Worm (Caenorhabditis elegans) whole organism, L4 larva: ENCODE data around the gene C18H7.11.
A peak's percentile ranks its signal among the peaks of the same experiment; 100 is the strongest.

ENCODE experiments used
- D1046.2 ChIP-seq: fragments of 200-800 bp; sonication (Bioruptor generic); IDR thresholded peaks from 2 replicates; pipeline ENCODE4 v1.3.6; 2022; ENCODE audit warnings: missing genetic modification characterization, missing compliant biosample characterization
- Y48G9A.11 ChIP-seq: fragments of 200-800 bp; sonication (Bioruptor generic); IDR thresholded peaks from 2 replicates; pipeline ENCODE4 v1.3.6; 2022; ENCODE audit warnings: missing genetic modification reagents, missing genetic modification characterization, missing compliant biosample characterization
- aha-1 ChIP-seq: fragments of 150-350 bp; peaks from one replicate; lab custom pipeline; 2014; ENCODE audit warnings: missing biosample characterization, missing genetic modification characterization
- ama-1 ChIP-seq: fragments of 150-350 bp; optimal IDR thresholded peaks from 2 replicates; lab custom pipeline; 2014; ENCODE audit warnings: inconsistent platforms, mixed read lengths
- attf-4 ChIP-seq: sonication (generic microtip); optimal IDR thresholded peaks from 3 replicates; lab custom pipeline; 2017; ENCODE audit warnings: missing biosample characterization, missing genetic modification characterization
- ctbp-1 ChIP-seq: fragments of 200-800 bp; sonication (Bioruptor generic); IDR thresholded peaks from 2 replicates; pipeline ENCODE4 v1.3.6; 2022; ENCODE audit warnings: missing genetic modification reagents, missing genetic modification characterization, missing compliant biosample characterization
- daf-16 ChIP-seq, 3 experiments: sonication (generic microtip); optimal IDR thresholded peaks; 2 replicates each; lab custom pipeline; 2016 to 2017; ENCODE audit warnings: missing genetic modification characterization in 3 of 3, missing genetic modification reagents in 3 of 3, mild to moderate bottlenecking in 2 of 3, missing compliant biosample characterization in 2 of 3, missing biosample characterization in 1 of 3, moderate library complexity in 1 of 3
- dmd-6 ChIP-seq: fragments of 200-800 bp; sonication (Bioruptor generic); IDR thresholded peaks from 2 replicates; pipeline ENCODE4 v1.3.6; 2022; ENCODE audit warnings: missing genetic modification reagents, missing genetic modification characterization, missing compliant biosample characterization
- dpl-1 ChIP-seq: fragments of 150-350 bp; optimal IDR thresholded peaks from 2 replicates; lab custom pipeline; 2014; ENCODE audit warnings: missing biosample characterization, missing genetic modification reagents, missing genetic modification characterization
- fkh-10 ChIP-seq: fragments of 150-350 bp; optimal IDR thresholded peaks from 2 replicates; lab custom pipeline; 2014; ENCODE audit warnings: missing biosample characterization, missing genetic modification reagents, missing genetic modification characterization
- hlh-11 ChIP-seq: fragments of 200-800 bp; sonication (Bioruptor generic); optimal IDR thresholded peaks from 2 replicates; lab custom pipeline; 2018; ENCODE audit warnings: mild to moderate bottlenecking, missing genetic modification characterization, missing compliant biosample characterization
- hlh-30 ChIP-seq: sonication (generic microtip); optimal IDR thresholded peaks from 2 replicates; lab custom pipeline; 2017; ENCODE audit warnings: antibody characterized with exemption, mild to moderate bottlenecking, missing genetic modification characterization, missing compliant biosample characterization; ENCODE audit not compliant: insufficient read depth
- hmg-1.1 ChIP-seq: fragments of 200-800 bp; sonication (Bioruptor generic); IDR thresholded peaks from 2 replicates; pipeline ENCODE4 v1.3.6; 2022; ENCODE audit warnings: missing genetic modification reagents, missing genetic modification characterization, missing compliant biosample characterization
- jun-1 ChIP-seq: fragments of 150-350 bp; optimal IDR thresholded peaks from 2 replicates; lab custom pipeline; 2014; ENCODE audit warnings: missing biosample characterization, missing genetic modification reagents, missing genetic modification characterization
- lin-29 ChIP-seq: fragments of 200-800 bp; sonication (Bioruptor generic); IDR thresholded peaks from 2 replicates; pipeline ENCODE4 v1.3.6; 2022; ENCODE audit warnings: missing genetic modification reagents, missing genetic modification characterization, missing compliant biosample characterization
- lin-39 ChIP-seq: fragments of 150-350 bp; optimal IDR thresholded peaks from 2 replicates; lab custom pipeline; 2014; ENCODE audit warnings: missing biosample characterization, missing genetic modification reagents, missing genetic modification characterization
- lir-3 ChIP-seq: sonication (generic microtip); optimal IDR thresholded peaks from 2 replicates; lab custom pipeline; 2016; ENCODE audit warnings: mild to moderate bottlenecking, missing genetic modification characterization, missing compliant biosample characterization
- madf-5 ChIP-seq, 2 experiments: fragments of 200-800 bp; sonication (Bioruptor generic); IDR thresholded peaks; 2 replicates each; pipeline ENCODE4 v1.3.6; 2022; ENCODE audit warnings: missing compliant biosample characterization in 2 of 2, missing genetic modification characterization in 2 of 2
- madf-9 ChIP-seq: fragments of 200-800 bp; sonication (Bioruptor generic); conservative IDR thresholded peaks from 2 replicates; pipeline ENCODE4 v1.3.6; 2022; ENCODE audit warnings: missing genetic modification reagents, missing genetic modification characterization, missing compliant biosample characterization
- mep-1 ChIP-seq: fragments of 150-350 bp; sonication (generic microtip); optimal IDR thresholded peaks from 3 replicates; lab custom pipeline; 2014; ENCODE audit warnings: missing biosample characterization, missing genetic modification characterization
- mxl-3 ChIP-seq: fragments of 200-800 bp; sonication (Bioruptor generic); optimal IDR thresholded peaks from 2 replicates; lab custom pipeline; 2018; ENCODE audit warnings: mild to moderate bottlenecking, missing genetic modification characterization, missing compliant biosample characterization
- nhr-28 ChIP-seq: fragments of 150-350 bp; optimal IDR thresholded peaks from 2 replicates; lab custom pipeline; 2014; ENCODE audit warnings: missing biosample characterization, missing genetic modification characterization
- nhr-48 ChIP-seq: sonication (generic microtip); optimal IDR thresholded peaks from 2 replicates; lab custom pipeline; 2016; ENCODE audit warnings: mild to moderate bottlenecking, missing genetic modification characterization, missing compliant biosample characterization
- nhr-76 ChIP-seq: fragments of 150-350 bp; optimal IDR thresholded peaks from 2 replicates; lab custom pipeline; 2014; ENCODE audit warnings: missing biosample characterization, missing genetic modification characterization
- snpc-4 ChIP-seq: fragments of 150-350 bp; optimal IDR thresholded peaks from 2 replicates; lab custom pipeline; 2014; ENCODE audit warnings: missing biosample characterization, missing genetic modification characterization
- unc-62 ChIP-seq, 3 experiments: fragments of 150-350 bp in 1 of 3; sonication (generic microtip); optimal IDR thresholded peaks in 2 of 3; peaks in 1 of 3; 1 replicate in 1 of 3; 2 replicates in 2 of 3; lab custom pipeline; 2014 to 2017; ENCODE audit warnings: missing biosample characterization in 3 of 3, missing genetic modification characterization in 3 of 3, missing genetic modification reagents in 3 of 3, missing genotype in 1 of 3
- zag-1 ChIP-seq: fragments of 150-350 bp; optimal IDR thresholded peaks from 2 replicates; lab custom pipeline; 2014; ENCODE audit warnings: missing biosample characterization, missing genetic modification characterization
- zfp-2 ChIP-seq: sonication (generic microtip); optimal IDR thresholded peaks from 2 replicates; lab custom pipeline; 2016; ENCODE audit warnings: mild to moderate bottlenecking, missing genetic modification characterization, missing compliant biosample characterization

The C18H7.11 gene

DNA sequence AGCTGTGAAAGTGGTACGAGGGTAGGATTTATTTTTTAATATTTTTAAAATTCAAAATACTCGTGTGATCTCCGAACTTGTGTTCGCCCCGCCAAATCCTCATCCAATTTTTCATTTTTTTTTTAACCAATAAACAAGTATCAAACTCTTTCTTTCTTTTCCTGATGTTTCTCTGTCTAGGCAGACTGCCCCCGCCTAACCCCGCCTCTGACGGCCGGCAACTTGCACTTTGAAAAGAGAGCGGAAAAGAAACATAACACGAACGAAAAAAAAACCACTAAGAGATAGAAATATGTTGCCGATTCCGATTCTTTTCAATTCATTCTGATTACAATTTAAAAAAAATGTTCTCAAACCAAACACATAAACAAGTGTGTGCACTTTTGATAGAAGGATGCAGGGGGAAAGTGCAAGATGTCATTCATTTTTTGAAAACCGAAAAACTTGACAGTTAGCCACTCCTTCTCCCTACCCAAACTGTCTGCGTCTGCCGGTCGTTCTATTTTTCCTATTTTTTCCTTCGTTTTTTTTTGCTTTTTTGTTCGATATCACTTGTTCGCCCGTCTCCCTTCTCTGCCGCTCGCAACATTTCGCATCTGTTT lies 29.3 kb downstream of the C18H7.11 start (continued):
- TF ChIP-seq daf-16 (GFP tag; optimal IDR thresholded peaks at IDR 0.05; lab: Kevin White, UChicago) (peak in 1 of 2 experiments; percentile 36), daf-16 (tag; optimal IDR thresholded peaks at IDR 0.05; lab: Kevin White, UChicago) (peak; percentile 43), lin-39 (tag; lab: Kevin White, UChicago) (no peak), Y48G9A.11 (GFP tag; lab: Robert Waterston, UW) (no peak)

DNA sequence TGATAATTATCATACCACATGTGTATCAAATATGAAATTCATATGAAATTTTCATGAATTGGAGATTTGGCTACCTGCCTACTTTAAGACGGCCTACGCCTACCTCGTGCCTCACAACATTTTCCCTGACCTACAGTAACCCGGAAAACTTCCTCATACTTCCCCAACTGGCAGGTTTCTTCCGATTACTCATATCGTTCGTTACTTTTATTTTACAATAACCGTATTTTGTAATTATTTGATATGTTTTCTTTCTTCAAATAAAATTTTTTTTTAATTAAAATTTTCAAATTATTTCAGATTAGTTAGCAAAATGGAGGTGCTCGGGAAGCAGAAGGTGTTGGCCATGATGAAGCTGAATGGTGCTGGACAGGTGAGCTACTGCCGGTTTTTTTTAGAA lies 30.5 kb downstream of the C18H7.11 start, which contains the start of gene nhr-76:
Gene nhr-76 (plus strand): TSS at position 301 of the 400 bp plus-strand sequence.
- TF ChIP-seq mep-1 (tag; lab: Kevin White, UChicago), result no peak

DNA sequence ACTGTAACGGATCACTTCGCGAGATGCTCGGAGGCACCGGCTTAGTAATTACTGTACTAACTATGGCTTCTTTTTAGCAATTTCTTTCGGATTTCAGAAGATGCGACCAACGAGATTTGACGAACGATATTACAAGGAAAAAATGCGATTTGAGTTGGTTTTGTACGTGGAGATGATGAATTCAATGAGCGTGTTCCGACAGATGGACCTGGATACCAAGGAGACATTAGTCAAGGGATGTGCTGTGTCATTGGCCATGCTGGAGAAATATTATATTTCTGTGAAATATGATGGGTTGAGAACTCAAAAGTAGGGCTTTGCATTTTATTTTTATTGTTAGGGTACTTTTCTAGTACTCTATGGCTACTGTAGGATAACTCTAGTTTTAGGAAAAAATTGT lies 33.9 kb downstream of the C18H7.11 start:
- TF ChIP-seq aha-1 (tag; lab: Kevin White, UChicago) (peak; percentile 95), unc-62 (GFP tag; optimal IDR thresholded peaks at IDR 0.05 in 1 of 2; lab: Kevin White, UChicago) (peak in 1 of 2 experiments; percentile 46), unc-62 (tag; optimal IDR thresholded peaks at IDR 0.05; lab: Kevin White, UChicago) (no peak), snpc-4 (tag; lab: Kevin White, UChicago) (no peak), hmg-1.1 (GFP tag; lab: Robert Waterston, UW) (no peak), nhr-76 (tag; lab: Kevin White, UChicago) (no peak)

DNA sequence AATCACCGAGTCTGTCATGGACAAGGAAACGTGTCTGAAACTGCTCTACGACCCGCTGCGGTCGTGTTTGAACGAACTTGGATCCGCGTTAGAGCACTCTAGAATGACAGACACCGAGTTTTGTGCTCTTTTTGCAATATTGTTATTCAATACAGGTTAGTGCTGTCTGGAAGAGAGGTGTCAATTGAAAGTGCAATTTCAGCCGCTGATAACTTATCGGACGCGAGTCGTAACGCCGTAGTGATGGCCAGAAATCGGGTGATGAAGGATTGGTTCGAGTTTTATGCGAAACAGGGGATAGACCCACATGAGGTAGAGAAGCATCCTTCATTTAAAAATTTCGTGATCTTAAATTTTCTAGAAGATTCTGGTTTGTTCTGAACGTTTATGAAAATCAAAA lies 35.2 kb downstream of the C18H7.11 start:
- TF ChIP-seq ctbp-1 (GFP tag; lab: Robert Waterston, UW) (no peak), hlh-11 (tag; lab: Kevin White, UChicago) (peak; percentile 20), madf-9 (GFP tag; lab: Robert Waterston, UW) (0 out of 2 replicates have a peak, but pooled peaks have one; percentile 13), lir-3 (tag; lab: Kevin White, UChicago) (no peak), mxl-3 (GFP tag; lab: Kevin White, UChicago) (no peak), nhr-28 (no peak), daf-16 (GFP tag; optimal IDR thresholded peaks at IDR 0.05; lab: Kevin White, UChicago) (no peak), daf-16 (tag; optimal IDR thresholded peaks at IDR 0.05; lab: Kevin White, UChicago) (peak; percentile 42), dpl-1 (no peak), zag-1 (tag; lab: Kevin White, UChicago) (no peak), ama-1 (lab: Kevin White, UChicago) (no peak), fkh-10 (GFP tag; lab: Kevin White, UChicago) (no peak), D1046.2 (GFP tag; lab: Robert Waterston, UW) (0 out of 2 replicates have a peak, but pooled peaks have one; percentile 23), lin-39 (tag; lab: Kevin White, UChicago) (no peak), dmd-6 (GFP tag; lab: Robert Waterston, UW) (peak; percentile 74), hmg-1.1 (GFP tag; lab: Robert Waterston, UW) (no peak), attf-4 (tag; lab: Kevin White, UChicago) (no peak)

DNA sequence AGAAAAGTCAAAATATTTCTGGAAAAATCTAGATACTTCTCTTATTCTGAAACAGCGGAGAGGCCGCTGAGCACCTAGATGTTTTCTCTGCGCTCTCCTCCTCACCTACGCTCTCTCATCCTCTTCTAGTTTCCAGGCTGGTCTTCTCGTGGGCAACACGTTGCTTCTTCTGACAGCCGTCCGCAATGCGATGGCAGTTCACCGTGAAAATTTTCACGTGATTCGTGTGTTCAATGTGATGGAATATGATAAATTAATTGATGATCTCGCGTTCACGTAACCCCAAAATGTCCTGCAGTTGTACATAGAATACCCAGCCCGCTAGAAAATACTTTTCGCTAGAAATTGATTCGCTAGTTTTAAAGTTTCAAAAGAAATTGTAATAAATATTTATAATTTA lies 36.9 kb downstream of the C18H7.11 start:
- peak; percentile 60 for TF ChIP-seq nhr-48 (tag; lab: Kevin White, UChicago)
- peak; percentile 70 for TF ChIP-seq mxl-3 (GFP tag; lab: Kevin White, UChicago)
- TF ChIP-seq dmd-6 (GFP tag; lab: Robert Waterston, UW), result peak; percentile 36; the same call in 1 of the 2 replicates
- TF ChIP-seq madf-5 (GFP tag; IDR thresholded peaks at IDR 0.05; lab: Robert Waterston, UW), result no peak
- TF ChIP-seq hlh-30 (tag; lab: Kevin White, UChicago), result peak; percentile 65
- no peak for TF ChIP-seq lin-29
- no peak for TF ChIP-seq jun-1 (tag; lab: Kevin White, UChicago)

DNA sequence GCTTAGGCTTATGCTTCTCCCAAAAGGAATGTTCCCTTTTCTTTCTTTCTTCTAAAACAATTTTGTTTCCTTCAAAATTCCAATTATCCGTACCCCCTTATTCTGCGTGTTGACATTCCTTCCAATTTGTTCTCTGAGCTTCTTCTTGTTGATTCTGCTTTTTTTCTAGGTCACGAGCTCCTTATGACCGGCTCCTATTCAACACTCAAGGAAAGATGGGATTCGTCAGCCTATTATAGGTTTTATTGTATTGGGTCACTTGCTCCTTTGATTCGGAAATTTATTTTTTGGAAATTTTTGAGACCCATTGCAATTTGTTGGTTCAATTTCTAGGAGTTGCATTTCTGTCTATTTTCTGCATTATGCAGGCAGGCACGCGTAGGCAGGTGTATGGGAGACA lies 42.5 kb downstream of the C18H7.11 start:
- TF ChIP-seq D1046.2 (GFP tag; lab: Robert Waterston, UW), result no peak
- TF ChIP-seq unc-62 (GFP tag; optimal IDR thresholded peaks at IDR 0.05 in 1 of 2; lab: Kevin White, UChicago), result peak in 1 of 2 experiments; percentile 42
- no peak for TF ChIP-seq unc-62 (tag; optimal IDR thresholded peaks at IDR 0.05; lab: Kevin White, UChicago)
- no peak for TF ChIP-seq zfp-2 (tag; lab: Kevin White, UChicago)
- TF ChIP-seq aha-1 (tag; lab: Kevin White, UChicago), result peak; percentile 72
